Worm (Caenorhabditis elegans) whole organism, late embryonic: ENCODE results near the gene C14A6.8.

Source experiments
- C08G9.2 ChIP-seq: sonication (generic microtip); optimal IDR thresholded peaks from 2 replicates; lab custom pipeline; 2016; ENCODE audit warnings: mild to moderate bottlenecking, missing genetic modification characterization, moderate library complexity, missing compliant biosample characterization
- K09A11.1 ChIP-seq: sonication (generic microtip); optimal IDR thresholded peaks from 2 replicates; lab custom pipeline; 2017; ENCODE audit warnings: antibody characterized with exemption, mild to moderate bottlenecking, missing genetic modification characterization, missing compliant biosample characterization; ENCODE audit not compliant: insufficient read depth
- ahr-1 ChIP-seq: sonication (generic microtip); optimal IDR thresholded peaks from 2 replicates; lab custom pipeline; 2016; ENCODE audit warnings: missing genetic modification characterization, missing compliant biosample characterization
- ceh-14 ChIP-seq: sonication (generic microtip); optimal IDR thresholded peaks from 2 replicates; lab custom pipeline; 2016; ENCODE audit warnings: missing genotype, missing genetic modification characterization, missing compliant biosample characterization
- ceh-18 ChIP-seq: sonication (generic microtip); optimal IDR thresholded peaks from 2 replicates; lab custom pipeline; 2016; ENCODE audit warnings: missing genetic modification characterization, missing compliant biosample characterization
- ceh-2 ChIP-seq: sonication (generic microtip); optimal IDR thresholded peaks from 2 replicates; lab custom pipeline; 2016; ENCODE audit warnings: missing genotype, missing genetic modification characterization, missing compliant biosample characterization
- ceh-24 ChIP-seq: sonication (generic microtip); optimal IDR thresholded peaks from 2 replicates; lab custom pipeline; 2016; ENCODE audit warnings: mild to moderate bottlenecking, missing genetic modification characterization, missing compliant biosample characterization
- ceh-31 ChIP-seq: sonication (generic microtip); optimal IDR thresholded peaks from 2 replicates; lab custom pipeline; 2016; ENCODE audit warnings: missing genetic modification characterization, missing compliant biosample characterization
- ceh-34 ChIP-seq: sonication (generic microtip); optimal IDR thresholded peaks from 2 replicates; lab custom pipeline; 2016; ENCODE audit warnings: mild to moderate bottlenecking, missing genetic modification characterization, missing compliant biosample characterization
- ceh-45 ChIP-seq: fragments of 200-800 bp; sonication (Bioruptor generic); IDR thresholded peaks from 2 replicates; pipeline ENCODE4 v1.3.6; 2022; ENCODE audit warnings: missing genetic modification reagents, missing genetic modification characterization, missing compliant biosample characterization
- ceh-48 ChIP-seq: sonication (generic microtip); optimal IDR thresholded peaks from 2 replicates; lab custom pipeline; 2016; ENCODE audit warnings: missing genetic modification characterization, inconsistent platforms, missing compliant biosample characterization
- ceh-6 ChIP-seq: fragments of 200-800 bp; sonication (Bioruptor generic); optimal IDR thresholded peaks from 2 replicates; lab custom pipeline; 2018; ENCODE audit warnings: mild to moderate bottlenecking, missing genetic modification characterization, missing compliant biosample characterization
- ceh-9 ChIP-seq: sonication (generic microtip); optimal IDR thresholded peaks from 2 replicates; lab custom pipeline; 2016; ENCODE audit warnings: mild to moderate bottlenecking, missing genetic modification characterization, inconsistent platforms, missing compliant biosample characterization
- elt-2 ChIP-seq: sonication (generic microtip); optimal IDR thresholded peaks from 2 replicates; lab custom pipeline; 2016; ENCODE audit warnings: missing genetic modification reagents, missing genetic modification characterization, missing compliant biosample characterization
- ets-4 ChIP-seq: sonication (generic microtip); optimal IDR thresholded peaks from 2 replicates; lab custom pipeline; 2016; ENCODE audit warnings: missing genetic modification characterization, missing compliant biosample characterization
- fkh-10 ChIP-seq: fragments of 150-350 bp; optimal IDR thresholded peaks from 2 replicates; lab custom pipeline; 2014; ENCODE audit warnings: missing biosample characterization, missing genetic modification reagents, missing genetic modification characterization
- fkh-6 ChIP-seq: sonication (generic microtip); optimal IDR thresholded peaks from 2 replicates; lab custom pipeline; 2016; ENCODE audit warnings: missing genetic modification characterization, missing compliant biosample characterization
- hlh-15 ChIP-seq: sonication (generic microtip); optimal IDR thresholded peaks from 2 replicates; lab custom pipeline; 2016; ENCODE audit warnings: missing genetic modification characterization, missing compliant biosample characterization
- hlh-6 ChIP-seq: sonication (generic microtip); optimal IDR thresholded peaks from 2 replicates; lab custom pipeline; 2016; ENCODE audit warnings: missing genotype, missing genetic modification characterization, missing compliant biosample characterization
- lin-11 ChIP-seq: fragments of 200-800 bp; sonication (Bioruptor generic); optimal IDR thresholded peaks from 2 replicates; lab custom pipeline; 2018; ENCODE audit warnings: mild to moderate bottlenecking, missing genetic modification characterization, missing compliant biosample characterization
- madf-2 ChIP-seq: sonication (generic microtip); optimal IDR thresholded peaks from 2 replicates; lab custom pipeline; 2017; ENCODE audit warnings: missing genetic modification characterization, missing compliant biosample characterization
- mec-3 ChIP-seq: sonication (generic microtip); optimal IDR thresholded peaks from 2 replicates; lab custom pipeline; 2016; ENCODE audit warnings: borderline replicate concordance, missing genetic modification characterization, missing compliant biosample characterization
- nfya-1 ChIP-seq: sonication (generic microtip); optimal IDR thresholded peaks from 2 replicates; lab custom pipeline; 2017; ENCODE audit warnings: missing genetic modification characterization, mild to moderate bottlenecking, missing compliant biosample characterization, antibody characterized with exemption, moderate library complexity
- pag-3 ChIP-seq: sonication (generic microtip); optimal IDR thresholded peaks from 2 replicates; lab custom pipeline; 2016; ENCODE audit warnings: missing compliant biosample characterization, missing genetic modification characterization, borderline replicate concordance
- pat-9 ChIP-seq: fragments of 200-800 bp; sonication (Bioruptor generic); optimal IDR thresholded peaks from 2 replicates; lab custom pipeline; 2018; ENCODE audit warnings: mild to moderate bottlenecking, missing genetic modification characterization, moderate library complexity, missing compliant biosample characterization
- pax-1 ChIP-seq: fragments of 150-350 bp; optimal IDR thresholded peaks from 2 replicates; lab custom pipeline; 2014; ENCODE audit warnings: missing biosample characterization, missing genetic modification characterization
- pha-4 ChIP-seq: fragments of 150-350 bp; optimal IDR thresholded peaks from 2 replicates; lab custom pipeline; 2018; ENCODE audit warnings: missing biosample characterization, missing genetic modification reagents, missing genetic modification characterization
- pqm-1 ChIP-seq: sonication (generic microtip); optimal IDR thresholded peaks from 2 replicates; lab custom pipeline; 2016; ENCODE audit warnings: missing genetic modification characterization, missing compliant biosample characterization
- pros-1 ChIP-seq: fragments of 150-350 bp; optimal IDR thresholded peaks from 2 replicates; lab custom pipeline; 2014; ENCODE audit warnings: missing biosample characterization, missing genetic modification reagents, missing genetic modification characterization
- ref-2 ChIP-seq: sonication (generic microtip); optimal IDR thresholded peaks from 2 replicates; lab custom pipeline; 2016; ENCODE audit warnings: missing genetic modification characterization, missing compliant biosample characterization
- rnt-1 ChIP-seq: sonication (generic microtip); optimal IDR thresholded peaks from 2 replicates; lab custom pipeline; 2016; ENCODE audit warnings: missing genetic modification characterization, missing compliant biosample characterization
- sdc-2 ChIP-seq: sonication (generic microtip); optimal IDR thresholded peaks from 2 replicates; lab custom pipeline; 2016; ENCODE audit warnings: missing genotype, missing genetic modification characterization, missing compliant biosample characterization
- syd-9 ChIP-seq: sonication (generic microtip); optimal IDR thresholded peaks from 2 replicates; lab custom pipeline; 2016; ENCODE audit warnings: mild to moderate bottlenecking, missing genetic modification characterization, moderate library complexity, missing compliant biosample characterization
- tbx-7 ChIP-seq: sonication (generic microtip); optimal IDR thresholded peaks from 2 replicates; lab custom pipeline; 2016; ENCODE audit warnings: missing genotype, missing genetic modification characterization, missing compliant biosample characterization
- ttx-3 ChIP-seq: sonication (generic microtip); optimal IDR thresholded peaks from 2 replicates; lab custom pipeline; 2016; ENCODE audit warnings: missing genetic modification reagents, missing genetic modification characterization, missing compliant biosample characterization
- unc-3 ChIP-seq, 2 experiments: fragments of 200-800 bp in 1 of 2; sonication (Bioruptor generic) in 1 of 2; sonication (generic microtip) in 1 of 2; conservative IDR thresholded peaks in 1 of 2; optimal IDR thresholded peaks in 1 of 2; 2 replicates each; pipeline versions ENCODE4 v1.3.6 to Lab custom; 2016 to 2022; ENCODE audit warnings: missing compliant biosample characterization in 2 of 2, missing genetic modification characterization in 2 of 2, missing genetic modification reagents in 1 of 2
- unc-55 ChIP-seq: sonication (generic microtip); optimal IDR thresholded peaks from 2 replicates; lab custom pipeline; 2017; ENCODE audit warnings: missing biosample characterization, missing genetic modification reagents, missing genetic modification characterization
- unc-86 ChIP-seq: sonication (generic microtip); optimal IDR thresholded peaks from 2 replicates; lab custom pipeline; 2016; ENCODE audit warnings: missing genetic modification characterization, missing compliant biosample characterization
- zip-5 ChIP-seq: sonication (generic microtip); optimal IDR thresholded peaks from 2 replicates; lab custom pipeline; 2016; ENCODE audit warnings: missing genetic modification characterization, missing compliant biosample characterization
- ztf-16 ChIP-seq: sonication (generic microtip); optimal IDR thresholded peaks from 2 replicates; lab custom pipeline; 2017; ENCODE audit warnings: missing genetic modification characterization, missing compliant biosample characterization

Gene C14A6.8

DNA sequence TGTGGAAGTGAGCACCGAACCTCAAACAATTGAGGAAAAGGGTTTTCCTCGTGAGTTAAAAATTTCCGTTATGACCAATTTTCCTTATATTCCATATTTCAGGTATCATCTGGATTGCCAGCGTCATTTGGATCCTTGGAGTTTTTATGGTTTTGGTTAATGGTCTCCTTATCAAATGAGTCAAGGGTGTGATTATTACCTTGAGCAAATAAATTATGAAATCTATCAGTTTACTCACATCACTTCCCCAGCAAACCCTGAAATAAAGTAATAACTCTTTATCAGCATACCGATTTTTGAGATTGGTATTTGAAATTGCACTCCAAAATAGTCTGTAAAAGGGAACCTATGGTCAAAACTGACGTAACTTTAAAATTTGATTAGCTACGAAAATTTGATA, 27.0 kb downstream of the C14A6.8 start:
- TF ChIP-seq tbx-7: no peak
- no peak for TF ChIP-seq ceh-14 (tag; lab: Kevin White, UChicago)
- no peak for TF ChIP-seq pha-4
- no peak for TF ChIP-seq madf-2 (tag; lab: Kevin White, UChicago)
- TF ChIP-seq ceh-31 (tag; lab: Kevin White, UChicago): no peak
- no peak for TF ChIP-seq zip-5
- no peak for TF ChIP-seq ceh-45
- TF ChIP-seq pat-9: no peak
- no peak for TF ChIP-seq unc-3 (GFP tag; conservative IDR thresholded peaks at IDR 0.05; lab: Robert Waterston, UW)
- no peak for TF ChIP-seq unc-3 (tag; optimal IDR thresholded peaks at IDR 0.05; lab: Kevin White, UChicago)
- TF ChIP-seq ceh-24: no peak
- TF ChIP-seq hlh-15: no peak
- no peak for TF ChIP-seq pros-1 (tag; lab: Kevin White, UChicago)
- TF ChIP-seq ets-4 (tag; lab: Kevin White, UChicago): no peak
- TF ChIP-seq mec-3 (tag; lab: Kevin White, UChicago): no peak
- no peak for TF ChIP-seq pqm-1 (tag; lab: Kevin White, UChicago)
- no peak for TF ChIP-seq ttx-3 (tag; lab: Kevin White, UChicago)

DNA sequence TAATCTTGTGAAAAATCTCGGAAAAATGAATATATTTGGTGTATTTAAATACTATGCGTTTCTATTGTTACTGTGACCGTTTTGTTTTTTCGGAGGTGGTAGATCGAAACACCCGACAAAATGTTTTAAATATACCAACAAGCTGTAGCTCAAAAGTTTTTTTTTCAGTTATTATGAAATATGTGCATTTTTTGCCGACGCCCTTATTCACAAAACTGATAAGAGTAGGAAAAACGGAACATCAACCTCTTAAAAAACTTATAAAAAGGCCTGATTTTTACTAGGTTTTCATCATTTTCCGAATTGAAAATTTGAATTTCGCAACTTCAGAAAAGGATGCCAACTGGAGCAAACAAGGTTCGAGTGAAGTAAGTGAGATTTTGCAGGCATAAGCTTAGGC, 28.0 kb downstream of the C14A6.8 start, which contains the start of gene Y37H2A.14:
Y37H2A.14 (plus strand) TSS at position 301 of the 400 bp plus-strand sequence.
- TF ChIP-seq ceh-31 (tag; lab: Kevin White, UChicago) (no peak), ahr-1 (tag; lab: Kevin White, UChicago) (no peak), sdc-2 (tag; lab: Kevin White, UChicago) (no peak), pag-3 (tag; lab: Kevin White, UChicago) (no peak), tbx-7 (no peak)
- TF ChIP-seq, all 69 proteins: peak for 0

DNA sequence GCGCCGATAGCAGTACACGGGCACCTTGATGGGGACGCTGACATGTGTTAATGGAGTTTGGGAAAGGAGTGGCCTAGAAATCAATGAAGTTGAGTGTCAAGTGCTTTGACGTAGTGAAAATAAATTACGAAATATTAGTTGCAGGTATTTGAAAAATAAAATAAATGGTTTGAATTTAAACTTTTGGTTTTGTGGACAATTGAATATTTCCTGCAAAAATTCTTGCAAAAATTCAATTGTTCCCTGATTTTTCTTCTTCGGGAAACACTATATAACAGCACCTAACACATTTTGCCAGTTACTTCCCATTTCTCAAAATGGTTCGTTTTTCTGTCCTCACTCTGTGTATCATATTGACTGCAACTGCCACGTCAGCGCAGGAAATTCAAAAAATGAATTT, 28.9 kb downstream of the C14A6.8 start, which contains the start of gene Y37H2A.13:
Y37H2A.13 (plus strand) TSS at position 301 of the 400 bp plus-strand sequence.
- TF ChIP-seq sdc-2 (tag; lab: Kevin White, UChicago) (no peak), ceh-48 (tag; lab: Kevin White, UChicago) (no peak), elt-2 (no peak), ceh-18 (no peak), rnt-1 (no peak), lin-11 (no peak), C08G9.2 (tag; lab: Kevin White, UChicago) (no peak), pax-1 (tag; lab: Kevin White, UChicago) (no peak), ceh-9 (tag; lab: Kevin White, UChicago) (no peak), fkh-10 (no peak), ref-2 (tag; lab: Kevin White, UChicago) (no peak), fkh-6 (no peak)

DNA sequence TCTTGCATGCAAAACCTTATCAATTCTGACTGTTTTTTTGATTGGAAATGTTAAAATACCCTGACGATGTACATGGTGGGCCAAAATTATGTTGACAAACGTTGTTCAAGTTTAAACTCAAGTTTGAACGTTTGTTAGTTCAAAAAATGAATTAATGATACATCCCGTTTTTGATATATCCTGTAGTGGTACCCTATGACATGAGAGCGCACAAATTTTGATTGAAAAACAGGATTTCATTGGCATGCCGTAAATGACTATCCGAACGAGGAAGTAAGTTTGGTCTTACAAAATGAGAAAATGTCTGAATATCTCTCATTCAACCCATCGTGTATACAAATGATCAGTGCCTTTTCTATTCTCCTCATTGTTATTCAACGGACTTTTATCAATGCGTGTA, 30.3 kb downstream of the C14A6.8 start, which contains the start of gene Y37H2A.11:
Y37H2A.11 (plus strand) TSS at position 301 of the 400 bp plus-strand sequence.
- no peak for TF ChIP-seq hlh-15
- TF ChIP-seq K09A11.1 (tag; lab: Kevin White, UChicago): no peak
- TF ChIP-seq ceh-2 (tag; lab: Kevin White, UChicago): no peak
- no peak for TF ChIP-seq rnt-1
- TF ChIP-seq ceh-14 (tag; lab: Kevin White, UChicago): no peak
- TF ChIP-seq pat-9: no peak
- no peak for TF ChIP-seq ttx-3 (tag; lab: Kevin White, UChicago)
- no peak for TF ChIP-seq pros-1 (tag; lab: Kevin White, UChicago)
- TF ChIP-seq mec-3 (tag; lab: Kevin White, UChicago): no peak
- TF ChIP-seq ceh-9 (tag; lab: Kevin White, UChicago): no peak
- TF ChIP-seq ceh-6 (GFP tag; lab: Kevin White, UChicago): no peak

DNA sequence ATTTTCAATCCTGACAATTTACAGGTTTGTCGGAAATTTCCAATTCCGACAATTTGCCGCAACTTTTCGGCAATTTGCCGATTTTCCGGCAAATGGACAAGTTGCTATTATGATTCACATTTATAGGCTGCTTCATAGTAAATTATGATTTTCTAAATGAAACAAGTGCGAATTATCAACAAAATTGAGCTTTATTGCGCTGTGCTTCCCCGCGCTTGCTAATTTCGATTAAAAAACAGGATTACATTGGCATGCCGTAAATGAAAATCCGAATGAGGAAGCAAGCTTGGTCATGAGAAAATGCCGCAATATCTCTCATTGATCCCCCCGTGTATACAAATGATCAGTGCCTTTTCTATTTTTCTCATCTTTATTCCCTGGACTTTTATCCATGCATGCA, 32.8 kb downstream of the C14A6.8 start, which contains the start of gene Y37H2A.10:
Y37H2A.10 (plus strand) TSS at position 301 of the 400 bp plus-strand sequence.
- no peak for TF ChIP-seq ttx-3 (tag; lab: Kevin White, UChicago)
- no peak for TF ChIP-seq zip-5
- no peak for TF ChIP-seq nfya-1 (tag; lab: Kevin White, UChicago)
- TF ChIP-seq ceh-34 (tag; lab: Kevin White, UChicago): no peak
- no peak for TF ChIP-seq unc-3 (GFP tag; conservative IDR thresholded peaks at IDR 0.05; lab: Robert Waterston, UW)
- TF ChIP-seq unc-3 (tag; optimal IDR thresholded peaks at IDR 0.05; lab: Kevin White, UChicago): no peak
- TF ChIP-seq ref-2 (tag; lab: Kevin White, UChicago): no peak
- no peak for TF ChIP-seq ceh-6 (GFP tag; lab: Kevin White, UChicago)
- TF ChIP-seq unc-55: no peak
- no peak for TF ChIP-seq syd-9 (tag; lab: Kevin White, UChicago)
- TF ChIP-seq hlh-6: no peak
- no peak for TF ChIP-seq unc-86
- TF ChIP-seq ztf-16 (tag; lab: Kevin White, UChicago): no peak
- no peak for TF ChIP-seq pag-3 (tag; lab: Kevin White, UChicago)
